Worm (Caenorhabditis elegans) whole organism, L4/young adult: Measurements from ENCODE around the gene aqp-10.

ENCODE experiments used
- W03F9.2 ChIP-seq: fragments of 150-350 bp; optimal IDR thresholded peaks from 2 replicates; lab custom pipeline; 2014; ENCODE audit warnings: missing biosample characterization, missing genetic modification characterization
- dao-5 ChIP-seq: sonication (generic microtip); optimal IDR thresholded peaks from 2 replicates; lab custom pipeline; 2016; ENCODE audit warnings: missing genotype, missing genetic modification characterization, moderate library complexity, missing compliant biosample characterization
- him-1 ChIP-seq: sonication (generic microtip); optimal IDR thresholded peaks from 2 replicates; lab custom pipeline; 2016; ENCODE audit warnings: missing genotype, missing genetic modification reagents, missing genetic modification characterization, missing compliant biosample characterization

The aqp-10 gene

DNA sequence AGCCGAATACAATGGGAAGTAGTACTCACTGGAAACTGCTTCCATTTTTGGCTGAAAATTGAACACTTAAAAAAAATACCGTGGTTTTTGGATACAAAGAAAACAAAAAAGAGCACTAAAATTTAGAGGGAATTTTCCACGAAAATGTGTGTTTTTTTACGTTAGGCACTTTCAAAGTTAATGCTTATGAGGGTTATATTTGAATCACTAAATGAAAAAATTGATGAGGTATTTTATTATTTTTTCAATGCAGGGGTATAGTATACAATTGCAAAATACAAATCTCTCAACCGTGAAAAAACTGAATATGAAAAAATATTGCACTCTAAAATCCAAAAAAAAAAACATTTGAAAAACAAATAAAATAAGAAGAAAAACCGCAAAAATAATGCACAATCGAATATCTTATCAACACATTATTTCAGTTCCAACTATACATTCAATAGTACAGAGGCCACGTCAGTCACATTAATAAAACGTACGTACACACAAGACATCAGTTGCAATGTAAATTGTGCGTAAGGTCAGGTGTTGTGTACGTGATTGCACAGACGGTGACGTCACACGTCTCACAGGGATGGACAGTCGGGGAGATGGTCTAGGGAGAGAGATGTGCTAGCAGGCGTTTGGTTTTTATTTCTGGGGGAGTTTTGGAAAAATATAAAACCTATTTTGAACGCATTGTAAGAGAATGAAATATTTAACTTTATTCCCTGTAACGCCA is at the start of gene aqp-10:
Gene aqp-10 (minus strand): TSS at position 51 of the 724 bp plus-strand sequence.
- TF ChIP-seq W03F9.2 = peak; percentile 53
- no peak for TF ChIP-seq dao-5 (tag; lab: Kevin White, UChicago)

DNA sequence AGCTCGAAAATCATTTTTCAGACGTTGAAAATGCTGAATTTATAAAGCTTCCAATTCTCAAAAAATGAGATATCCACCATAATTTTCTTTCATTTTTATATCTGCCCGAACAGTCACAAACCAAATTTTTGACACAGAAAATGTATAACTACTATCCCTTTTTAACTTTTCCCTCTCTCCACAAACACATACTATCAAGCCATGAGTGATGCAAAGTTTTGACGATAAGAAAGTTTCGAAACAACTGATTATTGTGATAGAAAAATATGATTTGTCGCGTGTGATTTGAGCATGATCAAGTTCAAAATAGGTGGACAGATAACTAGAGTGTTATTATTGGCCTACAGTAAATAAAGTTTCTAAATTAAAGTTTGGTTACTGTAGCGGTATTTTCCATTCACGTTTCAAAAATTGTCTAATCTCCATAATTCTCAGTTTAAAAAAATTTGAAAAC is 37.9 kb upstream of the aqp-10 start, which contains the start of gene cyp-13A8:
Gene cyp-13A8 (minus strand): TSS at position 51 of the 454 bp plus-strand sequence.
- TF ChIP-seq W03F9.2 = no peak
- no peak for TF ChIP-seq dao-5 (tag; lab: Kevin White, UChicago)
- no peak for TF ChIP-seq him-1 (tag; lab: Kevin White, UChicago)

- TF ChIP-seq him-1 (tag; lab: Kevin White, UChicago) (no peak), W03F9.2 (no peak), dao-5 (tag; lab: Kevin White, UChicago) (no peak)
Measured at ce11 chrII:9803320-9803719, 33.7 kb upstream of the aqp-10 start, which contains the start of gene cyp-13A7. Gene cyp-13A7, plus strand, starts transcription at chrII:9803620.

ce11 chrII:9802642-9803041 is 33.0 kb upstream of the aqp-10 start, which contains the start of gene cyp-13A6:
Gene cyp-13A6, minus strand, starts transcription at chrII:9802821.
- no peak for TF ChIP-seq W03F9.2
- no peak for TF ChIP-seq him-1 (tag; lab: Kevin White, UChicago)
- TF ChIP-seq dao-5 (tag; lab: Kevin White, UChicago) = no peak

DNA sequence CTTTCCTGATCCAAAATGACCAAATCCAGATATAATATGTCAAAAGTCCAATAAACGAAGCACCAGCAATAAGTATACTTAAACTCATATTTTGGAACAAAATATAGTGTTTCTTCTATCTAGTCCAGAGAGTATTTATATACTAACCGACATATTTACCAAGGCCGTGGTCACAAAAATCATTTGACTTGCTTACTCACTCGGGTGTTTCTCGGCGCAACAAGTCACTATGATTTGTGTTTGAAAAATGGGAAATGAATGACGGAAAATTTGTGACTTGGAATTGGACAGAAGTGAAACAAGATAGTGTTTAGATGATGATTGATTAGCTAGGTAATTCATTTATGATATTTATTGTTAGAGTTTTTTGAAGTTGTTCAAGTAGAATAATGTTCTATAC is 30.6 kb upstream of the aqp-10 start, which contains the start of gene cyp-13A5:
Gene cyp-13A5 (minus strand): TSS at position 112 of the 400 bp plus-strand sequence.
- TF ChIP-seq dao-5 (tag; lab: Kevin White, UChicago) (no peak), W03F9.2 (no peak), him-1 (tag; lab: Kevin White, UChicago) (no peak)

DNA sequence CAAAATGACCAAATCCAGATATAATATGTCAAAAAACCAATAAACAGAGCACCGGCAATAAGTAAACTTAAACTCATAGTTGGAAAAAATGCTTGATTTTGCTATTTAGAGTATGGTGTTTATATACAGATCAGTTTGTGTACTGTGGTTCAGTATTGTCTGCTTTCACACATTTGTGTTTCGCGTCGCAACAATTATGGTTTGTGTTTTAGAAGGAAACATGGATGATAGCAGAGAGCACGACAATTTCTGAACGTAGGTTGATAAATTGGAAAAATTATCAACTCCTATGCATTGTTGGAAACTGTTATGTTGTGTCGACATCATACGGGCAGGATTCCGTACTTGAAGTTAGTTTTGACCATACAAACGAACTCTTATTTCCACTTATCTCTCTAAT is 28.0 kb upstream of the aqp-10 start, which contains the start of gene cyp-13A4:
Gene cyp-13A4 (minus strand): TSS at position 77 of the 400 bp plus-strand sequence.
- no peak for TF ChIP-seq dao-5 (tag; lab: Kevin White, UChicago)
- TF ChIP-seq him-1 (tag; lab: Kevin White, UChicago) = no peak
- no peak for TF ChIP-seq W03F9.2

DNA sequence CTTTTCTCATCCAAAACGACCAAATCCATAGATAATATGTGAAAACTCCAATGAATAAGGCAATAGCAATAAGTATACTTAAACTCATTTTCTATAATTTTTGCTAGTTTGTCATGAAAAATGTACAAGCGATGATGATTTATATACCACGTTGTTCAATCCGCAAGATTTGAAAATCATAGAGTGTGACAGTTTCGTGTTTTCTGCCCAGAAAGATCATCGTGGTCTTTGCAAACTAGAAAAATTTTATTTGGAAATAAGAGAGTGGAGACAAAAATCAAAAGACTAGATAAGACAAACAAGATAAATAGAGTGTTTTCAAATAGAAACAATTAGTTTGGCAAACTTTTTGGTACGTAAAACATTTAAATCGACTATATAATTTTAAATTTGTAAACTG is 23.6 kb upstream of the aqp-10 start, which contains the start of gene cyp-13A3:
Gene cyp-13A3 (minus strand): TSS at position 101 of the 400 bp plus-strand sequence.
- TF ChIP-seq W03F9.2 (no peak), him-1 (tag; lab: Kevin White, UChicago) (no peak), dao-5 (tag; lab: Kevin White, UChicago) (no peak)

ce11 chrII:9791185-9791584 is 21.5 kb upstream of the aqp-10 start:
- TF ChIP-seq him-1 (tag; lab: Kevin White, UChicago) (no peak), dao-5 (tag; lab: Kevin White, UChicago) (no peak), W03F9.2 (no peak)

DNA sequence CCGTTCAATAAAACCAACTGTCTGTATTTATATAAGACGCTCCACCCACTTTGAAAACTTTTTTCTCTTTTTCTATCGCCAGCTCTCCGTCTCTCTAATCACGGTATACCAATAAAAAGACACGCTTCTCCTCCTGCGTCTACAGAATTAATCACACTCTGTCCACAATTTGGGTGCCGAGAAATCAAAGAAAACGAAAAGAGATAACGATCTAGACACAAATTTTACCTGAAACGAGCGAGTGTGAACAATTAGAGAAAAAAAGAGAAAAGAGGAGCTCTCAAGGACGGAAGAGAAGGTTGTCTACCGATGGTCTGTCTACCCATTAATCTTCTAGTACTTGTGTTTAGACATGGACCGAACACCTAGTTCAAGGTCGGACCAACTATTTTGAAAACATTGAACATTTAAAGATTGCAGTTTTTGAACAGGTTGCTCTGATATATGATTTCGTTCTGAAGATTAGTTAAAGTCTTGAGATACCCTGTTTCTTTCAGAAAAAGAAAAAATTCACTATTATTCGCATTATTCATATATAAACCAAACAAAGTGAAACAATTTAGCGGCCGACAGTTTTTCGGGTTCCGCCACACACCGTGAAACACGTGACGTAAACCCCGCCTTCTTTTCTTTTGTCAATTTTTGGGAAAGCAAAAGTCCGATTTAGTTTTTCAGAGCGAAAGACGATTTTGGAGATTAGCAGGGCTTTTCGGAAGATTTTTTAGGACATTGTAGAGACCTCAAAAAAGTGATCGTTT is 17.9 kb upstream of the aqp-10 start, which contains the start of gene cyp-13A2:
Gene cyp-13A2 (minus strand): TSS at position 235 of the 758 bp plus-strand sequence.
- TF ChIP-seq W03F9.2 (no peak), dao-5 (tag; lab: Kevin White, UChicago) (no peak), him-1 (tag; lab: Kevin White, UChicago) (no peak)

DNA sequence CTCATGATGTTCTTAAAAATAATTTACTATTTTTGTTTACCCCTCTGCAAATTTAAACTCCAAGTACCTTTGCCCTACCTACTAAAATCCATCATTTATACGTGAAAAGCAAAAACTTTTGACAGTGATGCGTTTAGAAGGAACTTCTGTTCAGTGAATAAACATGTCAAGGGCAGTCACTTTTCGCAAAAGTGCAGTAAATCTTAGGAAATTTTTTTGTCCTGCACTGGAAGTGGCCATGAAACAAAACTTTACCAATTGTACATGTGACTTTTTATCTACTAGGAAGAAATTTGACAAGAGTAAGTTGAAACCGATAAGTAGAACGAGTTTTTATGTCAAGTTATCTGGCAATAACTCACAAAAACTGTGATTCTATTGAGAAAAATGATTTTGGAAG is 16.6 kb upstream of the aqp-10 start:
- TF ChIP-seq W03F9.2 = no peak
- TF ChIP-seq him-1 (tag; lab: Kevin White, UChicago) = no peak
- TF ChIP-seq dao-5 (tag; lab: Kevin White, UChicago) = no peak

ce11 chrII:9782337-9782736 is 12.7 kb upstream of the aqp-10 start, which contains the start of gene T10B9.14:
Gene T10B9.14, minus strand, starts transcription at chrII:9782437.
- TF ChIP-seq him-1 (tag; lab: Kevin White, UChicago) (no peak), dao-5 (tag; lab: Kevin White, UChicago) (no peak), W03F9.2 (no peak)

ce11 chrII:9781842-9782241 is 12.2 kb upstream of the aqp-10 start, which contains the start of gene cyp-13A1:
Gene cyp-13A1, minus strand, starts transcription at chrII:9781997.
- TF ChIP-seq dao-5 (tag; lab: Kevin White, UChicago) = no peak
- TF ChIP-seq him-1 (tag; lab: Kevin White, UChicago) = no peak
- no peak for TF ChIP-seq W03F9.2

DNA sequence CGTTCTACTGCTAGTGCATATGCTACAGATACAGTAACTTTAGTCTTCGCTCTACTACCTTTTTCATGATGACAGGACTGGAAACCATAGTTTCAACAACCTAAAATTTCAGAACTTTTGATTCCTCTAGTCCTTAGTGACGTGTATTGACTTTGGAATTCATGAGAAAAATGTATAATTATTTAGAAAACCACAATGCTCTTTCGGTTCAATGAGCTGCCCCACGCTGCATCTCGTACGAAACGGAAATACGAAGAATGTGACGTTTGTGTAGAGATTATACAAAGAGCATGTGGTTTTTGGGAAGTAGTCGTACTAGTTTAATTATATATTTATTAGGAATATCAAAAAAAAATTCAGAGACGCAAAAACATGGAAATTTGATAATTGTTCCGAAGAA is 8.8 kb upstream of the aqp-10 start:
- TF ChIP-seq dao-5 (tag; lab: Kevin White, UChicago) (no peak), W03F9.2 (no peak), him-1 (tag; lab: Kevin White, UChicago) (no peak)
